Worm (Caenorhabditis elegans): ENCODE measurements around the gene Y37H2C.4.

- TF ChIP-seq nhr-25 (tag; optimal IDR thresholded peaks at IDR 0.05) (no peak), unc-62 (GFP tag; optimal IDR thresholded peaks at IDR 0.05) (no peak), nhr-21 (tag; optimal IDR thresholded peaks at IDR 0.05) (no peak), ama-1 (optimal IDR thresholded peaks at IDR 0.05) (no peak)
Observed at ce11 chrV:18318312-18318711, 47.8 kb downstream of the Y37H2C.4 start, which contains the start of gene fbxb-119.
